Worm (Caenorhabditis elegans) whole organism, young adult: ENCODE measurements around the gene srab-13.

ENCODE experiments used
- F22D6.2 ChIP-seq: sonication (generic microtip); optimal IDR thresholded peaks from 2 replicates; lab custom pipeline; 2016; ENCODE audit warnings: mild to moderate bottlenecking, missing genetic modification characterization, missing compliant biosample characterization
- F49E8.2 ChIP-seq: sonication (generic microtip); optimal IDR thresholded peaks from 3 replicates; lab custom pipeline; 2017; ENCODE audit warnings: missing genetic modification characterization, mild to moderate bottlenecking, missing compliant biosample characterization, antibody characterized with exemption, moderate library complexity; ENCODE audit not compliant: insufficient read depth
- F57A8.1 ChIP-seq: fragments of 200-800 bp; sonication (Bioruptor generic); optimal IDR thresholded peaks from 2 replicates; lab custom pipeline; 2018; ENCODE audit warnings: mild to moderate bottlenecking, missing genetic modification characterization, moderate library complexity, missing compliant biosample characterization
- F57C9.4 ChIP-seq: sonication (generic microtip); optimal IDR thresholded peaks from 2 replicates; lab custom pipeline; 2017; ENCODE audit warnings: mild to moderate bottlenecking, missing genetic modification characterization, missing compliant biosample characterization
- Y53F4B.3 ChIP-seq: fragments of 200-800 bp; sonication (Bioruptor generic); IDR thresholded peaks from 2 replicates; pipeline ENCODE4 v1.3.6; 2022; ENCODE audit warnings: missing genetic modification reagents, missing genetic modification characterization, missing compliant biosample characterization
- Y53G8AR.9 ChIP-seq: fragments of 200-800 bp; sonication (Bioruptor generic); conservative IDR thresholded peaks from 2 replicates; pipeline ENCODE4 v1.3.6; 2022; ENCODE audit warnings: missing genetic modification reagents, missing genetic modification characterization, missing compliant biosample characterization
- Y95B8A.8 ChIP-seq: fragments of 200-800 bp; sonication (Bioruptor generic); IDR thresholded peaks from 2 replicates; pipeline ENCODE4 v1.3.6; 2022; ENCODE audit warnings: missing genetic modification reagents, missing genetic modification characterization, missing compliant biosample characterization
- aptf-3 ChIP-seq: fragments of 200-800 bp; sonication (Bioruptor generic); IDR thresholded peaks from 2 replicates; pipeline ENCODE4 v1.3.6; 2022; ENCODE audit warnings: missing genetic modification characterization, missing compliant biosample characterization
- athp-1 ChIP-seq: sonication (generic microtip); optimal IDR thresholded peaks from 2 replicates; lab custom pipeline; 2017; ENCODE audit warnings: mild to moderate bottlenecking, missing genetic modification characterization, missing compliant biosample characterization
- attf-5 ChIP-seq: fragments of 200-800 bp; sonication (Bioruptor generic); optimal IDR thresholded peaks from 2 replicates; lab custom pipeline; 2018; ENCODE audit warnings: mild to moderate bottlenecking, missing genetic modification characterization, missing compliant biosample characterization
- cebp-2 ChIP-seq: fragments of 200-800 bp; sonication (Bioruptor generic); IDR thresholded peaks from 2 replicates; pipeline ENCODE4 v1.3.6; 2022; ENCODE audit warnings: missing genetic modification characterization, missing compliant biosample characterization
- ceh-27 ChIP-seq: fragments of 200-800 bp; sonication (Bioruptor generic); optimal IDR thresholded peaks from 2 replicates; lab custom pipeline; 2018; ENCODE audit warnings: mild to moderate bottlenecking, missing genetic modification characterization, moderate library complexity, missing compliant biosample characterization
- ceh-58 ChIP-seq: fragments of 200-800 bp; sonication (Bioruptor generic); IDR thresholded peaks from 2 replicates; pipeline ENCODE4 v1.3.6; 2022; ENCODE audit warnings: missing genetic modification characterization, missing compliant biosample characterization
- ceh-91 ChIP-seq: fragments of 200-800 bp; sonication (Bioruptor generic); IDR thresholded peaks from 2 replicates; pipeline ENCODE4 v1.3.6; 2022; ENCODE audit warnings: missing genetic modification reagents, missing genetic modification characterization, missing compliant biosample characterization
- dox-1 ChIP-seq: fragments of 200-800 bp; sonication (Bioruptor generic); IDR thresholded peaks from 2 replicates; pipeline ENCODE4 v1.3.6; 2022; ENCODE audit warnings: missing genetic modification reagents, missing genetic modification characterization, missing compliant biosample characterization
- dpff-1 ChIP-seq: sonication (generic microtip); optimal IDR thresholded peaks from 2 replicates; lab custom pipeline; 2017; ENCODE audit warnings: mild to moderate bottlenecking, missing genetic modification characterization, missing compliant biosample characterization
- efl-1 ChIP-seq: fragments of 150-350 bp; optimal IDR thresholded peaks from 2 replicates; lab custom pipeline; 2014; ENCODE audit warnings: missing biosample characterization, missing genetic modification reagents, missing genetic modification characterization
- egl-18 ChIP-seq: fragments of 200-800 bp; sonication (Bioruptor generic); IDR thresholded peaks from 2 replicates; pipeline ENCODE4 v1.3.6; 2022; ENCODE audit warnings: missing genetic modification reagents, missing genetic modification characterization, missing compliant biosample characterization
- egrh-3 ChIP-seq: fragments of 200-800 bp; sonication (Bioruptor generic); IDR thresholded peaks from 2 replicates; pipeline ENCODE4 v1.3.6; 2022; ENCODE audit warnings: missing genetic modification reagents, missing genetic modification characterization, missing compliant biosample characterization
- gei-17 ChIP-seq: fragments of 200-800 bp; sonication (Bioruptor generic); optimal IDR thresholded peaks from 2 replicates; lab custom pipeline; 2018; ENCODE audit warnings: mild to moderate bottlenecking, missing genetic modification characterization, missing compliant biosample characterization
- hlh-12 ChIP-seq: sonication (generic microtip); optimal IDR thresholded peaks from 2 replicates; lab custom pipeline; 2016; ENCODE audit warnings: missing genetic modification characterization, missing compliant biosample characterization
- hlh-26 ChIP-seq: fragments of 200-800 bp; sonication (Bioruptor generic); conservative IDR thresholded peaks from 2 replicates; pipeline ENCODE4 v1.3.6; 2022; ENCODE audit warnings: missing genetic modification reagents, missing genetic modification characterization, missing compliant biosample characterization
- hsf-1 ChIP-seq: fragments of 200-800 bp; sonication (Bioruptor generic); IDR thresholded peaks from 2 replicates; pipeline ENCODE4 v1.3.6; 2022; ENCODE audit warnings: missing genetic modification reagents, missing genetic modification characterization, missing compliant biosample characterization
- lin-26 ChIP-seq: fragments of 200-800 bp; sonication (Bioruptor generic); IDR thresholded peaks from 2 replicates; pipeline ENCODE4 v1.3.6; 2022; ENCODE audit warnings: missing genetic modification reagents, missing genetic modification characterization, missing compliant biosample characterization
- madf-10 ChIP-seq: sonication (generic microtip); optimal IDR thresholded peaks from 2 replicates; lab custom pipeline; 2016; ENCODE audit warnings: mild to moderate bottlenecking, missing genetic modification characterization, missing compliant biosample characterization
- madf-3 ChIP-seq: fragments of 200-800 bp; sonication (Bioruptor generic); IDR thresholded peaks from 2 replicates; pipeline ENCODE4 v1.3.6; 2022; ENCODE audit warnings: missing genetic modification reagents, missing genetic modification characterization, missing compliant biosample characterization
- madf-6 ChIP-seq: fragments of 200-800 bp; sonication (Bioruptor generic); IDR thresholded peaks from 2 replicates; pipeline ENCODE4 v1.3.6; 2022; ENCODE audit warnings: missing genetic modification reagents, missing genetic modification characterization, missing compliant biosample characterization
- madf-8 ChIP-seq: fragments of 200-800 bp; sonication (Bioruptor generic); conservative IDR thresholded peaks from 2 replicates; pipeline ENCODE4 v1.3.6; 2022; ENCODE audit warnings: missing genetic modification reagents, missing genetic modification characterization, missing compliant biosample characterization
- mes-4 ChIP-seq: sonication (generic microtip); optimal IDR thresholded peaks from 2 replicates; lab custom pipeline; 2016; ENCODE audit warnings: missing genotype, missing genetic modification characterization, missing compliant biosample characterization
- nfya-2 ChIP-seq: fragments of 200-800 bp; sonication (Bioruptor generic); IDR thresholded peaks from 2 replicates; pipeline ENCODE4 v1.3.6; 2022; ENCODE audit warnings: missing genetic modification reagents, missing genetic modification characterization, missing compliant biosample characterization
- nfyb-1 ChIP-seq: fragments of 200-800 bp; sonication (Bioruptor generic); IDR thresholded peaks from 2 replicates; pipeline ENCODE4 v1.3.6; 2022; ENCODE audit warnings: missing genetic modification reagents, missing genetic modification characterization, missing compliant biosample characterization
- nhr-120 ChIP-seq: fragments of 200-800 bp; sonication (Bioruptor generic); IDR thresholded peaks from 2 replicates; pipeline ENCODE4 v1.3.6; 2022; ENCODE audit warnings: missing genetic modification characterization, missing compliant biosample characterization
- nhr-80 ChIP-seq: sonication (generic microtip); optimal IDR thresholded peaks from 2 replicates; lab custom pipeline; 2016; ENCODE audit warnings: missing genetic modification characterization, missing compliant biosample characterization
- pbrm-1 ChIP-seq: fragments of 200-800 bp; sonication (Bioruptor generic); IDR thresholded peaks from 2 replicates; pipeline ENCODE4 v1.3.6; 2022; ENCODE audit warnings: missing genetic modification reagents, missing genetic modification characterization, missing compliant biosample characterization
- repo-1 ChIP-seq: sonication (generic microtip); optimal IDR thresholded peaks from 2 replicates; lab custom pipeline; 2017; ENCODE audit warnings: mild to moderate bottlenecking, missing genetic modification characterization, missing compliant biosample characterization
- sdz-38 ChIP-seq: sonication (generic microtip); optimal IDR thresholded peaks from 2 replicates; lab custom pipeline; 2016; ENCODE audit warnings: missing genotype, missing genetic modification characterization, missing compliant biosample characterization
- sea-2 ChIP-seq: fragments of 200-800 bp; sonication (Bioruptor generic); IDR thresholded peaks from 2 replicates; pipeline ENCODE4 v1.3.6; 2022; ENCODE audit warnings: missing genetic modification characterization, missing compliant biosample characterization
- snpc-1.3 ChIP-seq: sonication (generic microtip); optimal IDR thresholded peaks from 2 replicates; lab custom pipeline; 2017; ENCODE audit warnings: missing genetic modification characterization, mild to moderate bottlenecking, missing compliant biosample characterization, antibody characterized with exemption, moderate library complexity, missing genotype, missing genetic modification reagents; ENCODE audit not compliant: insufficient read depth
- snpc-4 ChIP-seq, 5 experiments: fragments of 150-350 bp in 1 of 5; sonication (generic microtip) in 4 of 5; optimal IDR thresholded peaks; 2 replicates each; lab custom pipeline; 2014 to 2018; ENCODE audit warnings: missing genetic modification characterization in 5 of 5, missing biosample characterization in 3 of 5, antibody characterized with exemption in 2 of 5, mild to moderate bottlenecking in 2 of 5, missing compliant biosample characterization in 2 of 5, missing genotype in 2 of 5, moderate library complexity in 2 of 5, missing genetic modification reagents in 1 of 5
- tbp1 ChIP-seq: fragments of 200-800 bp; sonication (Bioruptor generic); optimal IDR thresholded peaks from 2 replicates; lab custom pipeline; 2018; ENCODE audit warnings: mild to moderate bottlenecking, missing genetic modification characterization, missing compliant biosample characterization
- tbx-9 ChIP-seq: sonication (generic microtip); optimal IDR thresholded peaks from 2 replicates; lab custom pipeline; 2016; ENCODE audit warnings: borderline replicate concordance, missing genetic modification characterization, inconsistent platforms, missing compliant biosample characterization
- unc-62 ChIP-seq: fragments of 150-350 bp; optimal IDR thresholded peaks from 2 replicates; lab custom pipeline; 2014; ENCODE audit warnings: missing biosample characterization, missing genetic modification reagents, missing genetic modification characterization
- zfh-2 ChIP-seq: fragments of 200-800 bp; sonication (Bioruptor generic); conservative IDR thresholded peaks from 2 replicates; pipeline ENCODE4 v1.3.6; 2022; ENCODE audit warnings: missing genetic modification reagents, missing genetic modification characterization, missing compliant biosample characterization
- ztf-25 ChIP-seq: fragments of 200-800 bp; sonication (Bioruptor generic); IDR thresholded peaks from 2 replicates; pipeline ENCODE4 v1.3.6; 2022; ENCODE audit warnings: missing genetic modification reagents, missing genetic modification characterization, missing compliant biosample characterization

Gene srab-13

DNA sequence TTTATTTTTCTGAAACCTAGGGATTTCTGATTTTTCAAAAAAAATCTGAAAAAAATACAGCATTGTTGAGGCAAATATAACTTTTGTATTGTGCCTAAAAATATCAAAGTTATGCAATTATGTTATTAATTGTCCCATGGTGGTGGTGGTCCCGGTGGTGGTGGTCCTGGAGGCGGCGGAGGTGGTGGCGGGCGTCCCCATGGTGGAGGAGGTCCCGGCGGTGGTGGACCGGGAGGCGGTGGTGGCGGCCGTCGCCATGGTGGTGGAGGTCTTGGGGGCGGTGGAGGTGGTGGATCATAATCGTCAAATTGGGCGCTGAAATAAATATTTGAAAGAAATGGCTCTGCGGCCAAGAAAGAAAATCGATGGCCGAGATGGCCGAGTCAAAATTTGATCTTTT, 23.1 kb upstream of the srab-13 start:
- TF ChIP-seq Y95B8A.8 (GFP tag; lab: Robert Waterston, UW) (no peak), madf-3 (GFP tag; lab: Robert Waterston, UW) (0 out of 2 replicates have a peak, but pooled peaks have one; percentile 38), zfh-2 (GFP tag; lab: Robert Waterston, UW) (peak; percentile 93), hlh-26 (GFP tag; lab: Robert Waterston, UW) (no peak), F49E8.2 (tag; lab: Kevin White, UChicago) (no peak), pbrm-1 (no peak), cebp-2 (GFP tag; lab: Robert Waterston, UW) (no peak), efl-1 (GFP tag; lab: Kevin White, UChicago) (no peak), sea-2 (GFP tag; lab: Robert Waterston, UW) (no peak), unc-62 (GFP tag; lab: Kevin White, UChicago) (no peak), snpc-1.3 (tag; lab: Kevin White, UChicago) (no peak), egrh-3 (GFP tag; lab: Robert Waterston, UW) (peak; percentile 97), lin-26 (GFP tag; lab: Robert Waterston, UW) (0 out of 2 replicates have a peak, but pooled peaks have one; percentile 48), dox-1 (GFP tag; lab: Robert Waterston, UW) (no peak), attf-5 (GFP tag; lab: Kevin White, UChicago) (no peak), dpff-1 (tag; lab: Kevin White, UChicago) (no peak), hsf-1 (0 out of 2 replicates have a peak, but pooled peaks have one; percentile 8), athp-1 (tag; lab: Kevin White, UChicago) (no peak), egl-18 (0 out of 2 replicates have a peak, but pooled peaks have one; percentile 28), F57C9.4 (no peak)

DNA sequence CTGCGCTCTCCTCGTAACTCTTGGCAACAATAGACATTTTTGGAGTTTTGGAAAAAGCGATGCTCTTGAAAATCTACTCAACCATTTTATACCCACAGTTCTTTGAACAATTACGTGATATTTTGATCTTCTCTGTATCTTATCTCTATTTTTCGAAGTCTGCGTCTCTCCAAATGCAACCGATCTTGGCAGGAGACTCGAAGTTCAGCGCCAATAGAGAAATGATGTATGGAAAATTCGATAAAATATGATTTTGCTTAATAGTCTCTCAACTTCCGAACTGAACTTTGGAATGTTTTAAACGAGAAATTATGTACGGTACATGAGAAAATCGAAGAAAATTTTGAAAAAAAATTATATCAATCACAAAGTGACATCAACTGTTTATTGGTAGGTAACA, 22.4 kb upstream of the srab-13 start, which contains the start of gene comt-4:
comt-4 (minus strand) TSS at position 50 of the 400 bp plus-strand sequence.
- TF ChIP-seq ztf-25, result no peak
- no peak for TF ChIP-seq hlh-26 (GFP tag; lab: Robert Waterston, UW)
- no peak for TF ChIP-seq egl-18
- peak; percentile 31 for TF ChIP-seq nhr-80 (tag; lab: Kevin White, UChicago)
- TF ChIP-seq repo-1 (tag; lab: Kevin White, UChicago), result no peak
- TF ChIP-seq attf-5 (GFP tag; lab: Kevin White, UChicago), result no peak
- TF ChIP-seq tbx-9 (tag; lab: Kevin White, UChicago), result no peak

DNA sequence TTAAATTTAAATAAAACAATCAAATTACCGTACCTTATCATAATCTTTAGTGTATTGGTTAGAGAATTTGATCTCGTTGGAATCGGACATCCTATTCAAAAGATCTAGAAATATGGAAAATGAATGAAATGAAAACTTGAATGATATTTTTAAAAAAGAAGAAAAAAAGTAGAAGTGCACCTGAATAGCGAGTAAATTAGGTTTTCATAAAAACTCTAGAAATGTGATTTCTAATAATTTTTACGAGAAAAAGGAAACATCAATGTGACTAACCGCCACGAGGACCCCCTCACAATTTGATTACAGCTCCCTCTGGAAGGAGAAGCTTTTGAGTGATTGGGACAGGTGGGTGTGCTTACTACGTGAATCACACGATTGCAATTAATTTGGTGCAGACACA, 18.3 kb upstream of the srab-13 start, which contains the start of gene Y40B10A.5:
Y40B10A.5 (minus strand) TSS at position 101 of the 400 bp plus-strand sequence.
- TF ChIP-seq madf-10 (tag; lab: Kevin White, UChicago), result no peak
- no peak for TF ChIP-seq aptf-3 (GFP tag; lab: Robert Waterston, UW)
- TF ChIP-seq snpc-4 (GFP tag; optimal IDR thresholded peaks at IDR 0.05; lab: Kevin White, UChicago), result no peak
- no peak for TF ChIP-seq snpc-4 (tag; optimal IDR thresholded peaks at IDR 0.05; lab: Kevin White, UChicago)
- TF ChIP-seq Y53F4B.3, result no peak
- no peak for TF ChIP-seq hlh-26 (GFP tag; lab: Robert Waterston, UW)
- no peak for TF ChIP-seq madf-8
- TF ChIP-seq cebp-2 (GFP tag; lab: Robert Waterston, UW), result no peak
- no peak for TF ChIP-seq nfya-2

DNA sequence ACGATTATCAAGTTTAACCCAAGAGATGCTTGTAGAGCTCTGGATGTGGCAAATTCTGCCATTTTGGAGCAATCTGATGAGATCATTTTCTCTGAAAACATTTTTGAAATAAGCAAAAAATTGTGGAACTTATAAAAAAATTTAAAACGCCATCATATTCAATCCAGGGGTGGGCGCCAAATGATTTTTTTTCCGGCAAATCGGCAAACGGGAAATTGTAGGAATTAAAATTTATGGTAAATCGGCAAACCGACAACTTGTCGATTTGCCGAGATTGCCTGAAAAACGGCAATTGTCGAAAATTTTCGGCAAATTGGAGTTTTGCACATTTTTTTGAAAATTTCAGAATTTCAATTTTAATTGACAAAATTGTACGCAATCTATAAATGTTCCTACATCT, 7.9 kb upstream of the srab-13 start, which contains the start of gene srab-23:
srab-23 (minus strand) TSS at position 101 of the 400 bp plus-strand sequence.
- TF ChIP-seq ceh-58 (GFP tag; lab: Robert Waterston, UW), result no peak
- TF ChIP-seq Y53G8AR.9 (GFP tag; lab: Robert Waterston, UW), result no peak
- TF ChIP-seq madf-6, result no peak
- no peak for TF ChIP-seq snpc-1.3 (tag; lab: Kevin White, UChicago)
- TF ChIP-seq nfyb-1 (GFP tag; lab: Robert Waterston, UW), result no peak
- TF ChIP-seq F22D6.2, result no peak
- TF ChIP-seq madf-8, result no peak
- TF ChIP-seq ceh-27 (GFP tag; lab: Kevin White, UChicago), result no peak
- TF ChIP-seq nfya-2, result no peak
- TF ChIP-seq gei-17 (GFP tag; lab: Kevin White, UChicago), result no peak
- TF ChIP-seq ceh-91 (GFP tag; lab: Robert Waterston, UW), result no peak
- TF ChIP-seq tbp1 (GFP tag; lab: Kevin White, UChicago), result no peak
- TF ChIP-seq egl-18, result no peak
- TF ChIP-seq F57A8.1 (GFP tag; lab: Kevin White, UChicago), result no peak
- no peak for TF ChIP-seq mes-4 (tag; lab: Kevin White, UChicago)
- TF ChIP-seq sdz-38 (tag; lab: Kevin White, UChicago), result no peak
- TF ChIP-seq hlh-12 (tag; lab: Kevin White, UChicago), result no peak
- TF ChIP-seq nhr-120, result no peak
